Fruit fly (Drosophila melanogaster): Measurements from ENCODE around the gene Nmd3.

Gene Nmd3

dm6 chrX:2141854-2142216, 42.6 kb downstream of the Nmd3 start (continued):
- TF ChIP-seq CG8359 (GFP tag; optimal IDR thresholded peaks at IDR 0.05; ENCODE audit: borderline replicate concordance) (peak; percentile 5), dan (GFP tag; IDR thresholded peaks at IDR 0.05) (no peak), Hr51 (GFP tag; optimal IDR thresholded peaks at IDR 0.05) (peak; percentile 46 to 57), row (GFP tag; IDR thresholded peaks at IDR 0.05) (peak; percentile 74), CG10366 (GFP tag; IDR thresholded peaks at IDR 0.05) (no peak), kni (GFP tag; optimal IDR thresholded peaks at IDR 0.05) (peak; percentile 38), z (GFP tag; IDR thresholded peaks at IDR 0.05) (peak; percentile 37; the same call in 1 of the 3 replicates), Ravus (GFP tag; IDR thresholded peaks at IDR 0.05) (no peak), sim (GFP tag; IDR thresholded peaks at IDR 0.05) (no peak), CG13296 (GFP tag; optimal IDR thresholded peaks at IDR 0.05) (peak; percentile 32), sob (GFP tag; IDR thresholded peaks at IDR 0.05) (peak; percentile 55; the same call in 1 of the 2 replicates), nmo (GFP tag; optimal IDR thresholded peaks at IDR 0.05) (peak; percentile 25), CG2120 (GFP tag; optimal IDR thresholded peaks at IDR 0.05) (peak; percentile 57), E2f1 (GFP tag; IDR thresholded peaks at IDR 0.05) (no peak; the same call in 1 of the 2 replicates), CG1792 (GFP tag; optimal IDR thresholded peaks at IDR 0.05) (peak; percentile 15), CG14710 (tag; optimal IDR thresholded peaks at IDR 0.05) (peak; percentile 0), CG7839 (tag; optimal IDR thresholded peaks at IDR 0.05) (peak; percentile 51), Hey (tag; optimal IDR thresholded peaks at IDR 0.05) (peak; percentile 66), CG18262 (tag; optimal IDR thresholded peaks at IDR 0.05) (peak; percentile 38), Ptx1 (GFP tag; IDR thresholded peaks at IDR 0.05) (peak; percentile 28; the same call in 1 of the 2 replicates), grn (GFP tag; optimal IDR thresholded peaks at IDR 0.05) (peak; percentile 72), CG11695 (GFP tag; IDR thresholded peaks at IDR 0.05) (peak; percentile 48; the same call in 1 of the 3 replicates), CG12104 (GFP tag; optimal IDR thresholded peaks at IDR 0.05) (peak; percentile 47), fd102C (GFP tag; optimal IDR thresholded peaks at IDR 0.05) (peak; percentile 38), CG12219 (GFP tag; optimal IDR thresholded peaks at IDR 0.05) (peak; percentile 6), Ada2b (GFP tag; IDR thresholded peaks at IDR 0.05) (peak; percentile 31; the same call in 1 of the 2 replicates), CG7357 (GFP tag; IDR thresholded peaks at IDR 0.05) (no peak), vfl (GFP tag; optimal IDR thresholded peaks at IDR 0.05) (no peak), Neu2 (GFP tag; optimal IDR thresholded peaks at IDR 0.05; ENCODE audit: borderline replicate concordance) (no peak), CG17802 (tag; optimal IDR thresholded peaks at IDR 0.05) (no peak), ewg (GFP tag; optimal IDR thresholded peaks at IDR 0.05) (peak; percentile 23), CG10462 (GFP tag; optimal IDR thresholded peaks at IDR 0.05) (no peak), bsh (GFP tag; optimal IDR thresholded peaks at IDR 0.05) (peak in 1 of 2 experiments; percentile 46), Med (GFP tag) (peak; percentile 88), sc (optimal IDR thresholded peaks at IDR 0.05) (no peak), sc (GFP tag; optimal IDR thresholded peaks at IDR 0.05) (peak; percentile 10), CG6791 (GFP tag; IDR thresholded peaks at IDR 0.05; ENCODE audit: partially characterized antibody) (no peak), CG18619 (GFP tag; optimal IDR thresholded peaks at IDR 0.05) (peak; percentile 23), cwo (GFP tag; optimal IDR thresholded peaks at IDR 0.05) (peak; percentile 50), CG17328 (GFP tag; IDR thresholded peaks at IDR 0.05) (no peak), Awh (GFP tag; IDR thresholded peaks at IDR 0.05) (peak; percentile 87), Nf-YC (tag; optimal IDR thresholded peaks at IDR 0.05) (peak; percentile 30), eyg (GFP tag; optimal IDR thresholded peaks at IDR 0.05) (no peak), bcd (GFP tag; optimal IDR thresholded peaks at IDR 0.05) (peak; percentile 11), yki (optimal IDR thresholded peaks at IDR 0.05) (no peak), fd96Cb (tag; optimal IDR thresholded peaks at IDR 0.05) (peak; percentile 30), bab2 (GFP tag; optimal IDR thresholded peaks at IDR 0.05) (peak; percentile 29), CG10321 (GFP tag; IDR thresholded peaks at IDR 0.05) (no peak), Atf6 (GFP tag; IDR thresholded peaks at IDR 0.05) (peak; percentile 58; the same call in 1 of the 2 replicates), CG6765 (GFP tag; optimal IDR thresholded peaks at IDR 0.05) (peak; percentile 30), CG10267 (tag; optimal IDR thresholded peaks at IDR 0.05) (peak; percentile 24)

Measured in whole organism, embryonic.